Worm (Caenorhabditis elegans) whole organism, L2 larva: ENCODE data around the gene C16C8.20.

Source experiments
- C34F6.9 ChIP-seq: fragments of 150-350 bp; optimal IDR thresholded peaks from 2 replicates; lab custom pipeline; 2014; ENCODE audit warnings: missing biosample characterization, missing genetic modification characterization
- F13H6.1 ChIP-seq: sonication (generic microtip); optimal IDR thresholded peaks from 2 replicates; lab custom pipeline; 2016; ENCODE audit warnings: missing genetic modification characterization, missing compliant biosample characterization
- R02D3.7 ChIP-seq: fragments of 150-350 bp; optimal IDR thresholded peaks from 2 replicates; lab custom pipeline; 2014; ENCODE audit warnings: missing biosample characterization, missing genetic modification characterization
- Y55F3AM.14 ChIP-seq: fragments of 200-800 bp; sonication (Bioruptor generic); optimal IDR thresholded peaks from 2 replicates; lab custom pipeline; 2018; ENCODE audit warnings: mild to moderate bottlenecking, missing genetic modification characterization, missing compliant biosample characterization
- aly-2 ChIP-seq: fragments of 150-350 bp; optimal IDR thresholded peaks from 2 replicates; lab custom pipeline; 2014; ENCODE audit warnings: missing biosample characterization, missing genetic modification characterization
- blmp-1 ChIP-seq: sonication (generic microtip); optimal IDR thresholded peaks from 2 replicates; lab custom pipeline; 2017; ENCODE audit warnings: missing genetic modification characterization, mild to moderate bottlenecking, missing compliant biosample characterization, antibody characterized with exemption, moderate library complexity; ENCODE audit not compliant: insufficient read depth
- ceh-16 ChIP-seq: fragments of 150-350 bp; optimal IDR thresholded peaks from 2 replicates; lab custom pipeline; 2014; ENCODE audit warnings: missing biosample characterization, missing genetic modification characterization
- crh-2 ChIP-seq: sonication (generic microtip); optimal IDR thresholded peaks from 2 replicates; lab custom pipeline; 2017; ENCODE audit warnings: missing biosample characterization, missing genetic modification characterization
- egl-27 ChIP-seq: sonication (generic microtip); optimal IDR thresholded peaks from 3 replicates; lab custom pipeline; 2017; ENCODE audit warnings: missing biosample characterization, missing genetic modification reagents, missing genetic modification characterization
- elt-1 ChIP-seq: fragments of 150-350 bp; optimal IDR thresholded peaks from 2 replicates; lab custom pipeline; 2014; ENCODE audit warnings: missing biosample characterization, missing genetic modification characterization
- lin-11 ChIP-seq: fragments of 150-350 bp; sonication (generic microtip); optimal IDR thresholded peaks from 2 replicates; lab custom pipeline; 2014; ENCODE audit warnings: missing biosample characterization, missing genetic modification characterization, inconsistent platforms, mixed read lengths
- lin-13 ChIP-seq: fragments of 150-350 bp; optimal IDR thresholded peaks from 2 replicates; lab custom pipeline; 2014; ENCODE audit warnings: missing biosample characterization, missing genetic modification reagents, missing genetic modification characterization
- lin-39 ChIP-seq: fragments of 150-350 bp; optimal IDR thresholded peaks from 2 replicates; lab custom pipeline; 2014; ENCODE audit warnings: missing biosample characterization, missing genetic modification reagents, missing genetic modification characterization
- lsy-2 ChIP-seq, 2 experiments: fragments of 150-350 bp in 1 of 2; sonication (generic microtip) in 1 of 2; optimal IDR thresholded peaks; 2 replicates each; lab custom pipeline; 2014 to 2017; ENCODE audit warnings: missing biosample characterization in 2 of 2, missing genetic modification characterization in 2 of 2
- mab-5 ChIP-seq: fragments of 150-350 bp; optimal IDR thresholded peaks from 2 replicates; lab custom pipeline; 2014; ENCODE audit warnings: missing biosample characterization, missing genetic modification characterization
- mbf-1 ChIP-seq: sonication (generic microtip); optimal IDR thresholded peaks from 2 replicates; lab custom pipeline; 2017; ENCODE audit warnings: missing biosample characterization, missing genetic modification characterization
- mdl-1 ChIP-seq, 2 experiments: fragments of 150-350 bp in 1 of 2; sonication (generic microtip) in 1 of 2; optimal IDR thresholded peaks; 2 replicates each; lab custom pipeline; 2017; ENCODE audit warnings: missing biosample characterization in 2 of 2, missing genetic modification characterization in 2 of 2
- nhr-11 ChIP-seq: fragments of 150-350 bp; optimal IDR thresholded peaks from 2 replicates; lab custom pipeline; 2014; ENCODE audit warnings: missing biosample characterization, missing genetic modification characterization
- nhr-129 ChIP-seq: fragments of 150-350 bp; optimal IDR thresholded peaks from 2 replicates; lab custom pipeline; 2014; ENCODE audit warnings: missing biosample characterization, missing genetic modification characterization
- nhr-6 ChIP-seq: fragments of 150-350 bp; optimal IDR thresholded peaks from 2 replicates; lab custom pipeline; 2014; ENCODE audit warnings: missing biosample characterization, missing genetic modification characterization
- peb-1 ChIP-seq: fragments of 150-350 bp; optimal IDR thresholded peaks from 2 replicates; lab custom pipeline; 2014; ENCODE audit warnings: missing biosample characterization, missing genetic modification characterization
- skn-1 ChIP-seq: sonication (generic microtip); optimal IDR thresholded peaks from 2 replicates; lab custom pipeline; 2017; ENCODE audit warnings: missing biosample characterization, missing genetic modification characterization
- sma-9 ChIP-seq, 2 experiments: fragments of 150-350 bp in 1 of 2; sonication (generic microtip) in 1 of 2; optimal IDR thresholded peaks; 2 replicates each; lab custom pipeline; 2014 to 2016; ENCODE audit warnings: missing genetic modification characterization in 2 of 2, mild to moderate bottlenecking in 1 of 2, missing biosample characterization in 1 of 2, missing compliant biosample characterization in 1 of 2, missing genetic modification reagents in 1 of 2, moderate library complexity in 1 of 2
- snpc-4 ChIP-seq: fragments of 150-350 bp; optimal IDR thresholded peaks from 2 replicates; lab custom pipeline; 2014; ENCODE audit warnings: missing biosample characterization, missing genetic modification characterization
- unc-39 ChIP-seq: fragments of 150-350 bp; optimal IDR thresholded peaks from 2 replicates; lab custom pipeline; 2014; ENCODE audit warnings: missing biosample characterization, missing genetic modification characterization
- unc-55 ChIP-seq: fragments of 150-350 bp; sonication (generic microtip); optimal IDR thresholded peaks from 3 replicates; lab custom pipeline; 2014; ENCODE audit warnings: missing biosample characterization, missing genetic modification reagents, missing genetic modification characterization
- unc-62 ChIP-seq: fragments of 150-350 bp; optimal IDR thresholded peaks from 2 replicates; lab custom pipeline; 2014; ENCODE audit warnings: missing biosample characterization, missing genetic modification reagents, missing genetic modification characterization
- zag-1 ChIP-seq: fragments of 150-350 bp; optimal IDR thresholded peaks from 2 replicates; lab custom pipeline; 2014; ENCODE audit warnings: missing biosample characterization, missing genetic modification characterization
- ztf-1 ChIP-seq: fragments of 200-800 bp; sonication (Bioruptor generic); conservative IDR thresholded peaks from 2 replicates; pipeline ENCODE4 v1.3.6; 2022; ENCODE audit warnings: missing genetic modification characterization, missing compliant biosample characterization
- ztf-11 ChIP-seq: sonication (generic microtip); optimal IDR thresholded peaks from 2 replicates; lab custom pipeline; 2017; ENCODE audit warnings: missing biosample characterization, missing genetic modification characterization

C16C8.20 gene

ce11 chrII:3416528-3416927, 30.2 kb upstream of the C16C8.20 start, which contains the start of gene nep-6:
Gene nep-6 (plus strand): TSS chrII:3416828.
- TF ChIP-seq peb-1 (tag; lab: Kevin White, UChicago), result no peak
- no peak for TF ChIP-seq skn-1
- TF ChIP-seq egl-27 (tag; lab: Kevin White, UChicago), result no peak
- no peak for TF ChIP-seq R02D3.7 (tag; lab: Kevin White, UChicago)
- no peak for TF ChIP-seq aly-2 (tag; lab: Kevin White, UChicago)
- TF ChIP-seq ztf-1 (GFP tag; lab: Robert Waterston, UW), result no peak
- no peak for TF ChIP-seq unc-39
- TF ChIP-seq nhr-6 (tag; lab: Kevin White, UChicago), result no peak
- no peak for TF ChIP-seq zag-1 (tag; lab: Kevin White, UChicago)
- no peak for TF ChIP-seq sma-9 (GFP tag; optimal IDR thresholded peaks at IDR 0.05; lab: Kevin White, UChicago)
- no peak for TF ChIP-seq sma-9 (tag; optimal IDR thresholded peaks at IDR 0.05; lab: Kevin White, UChicago)
- TF ChIP-seq mbf-1 (tag; lab: Kevin White, UChicago), result no peak

ce11 chrII:3422938-3423337, 23.8 kb upstream of the C16C8.20 start:
- no peak for TF ChIP-seq mab-5 (tag; lab: Kevin White, UChicago)
- TF ChIP-seq ztf-11 (tag; lab: Kevin White, UChicago), result no peak
- no peak for TF ChIP-seq mdl-1 (tag; optimal IDR thresholded peaks at IDR 0.05; lab: Kevin White, UChicago)
- no peak for TF ChIP-seq ceh-16
- TF ChIP-seq sma-9 (GFP tag; optimal IDR thresholded peaks at IDR 0.05; lab: Kevin White, UChicago), result no peak
- TF ChIP-seq sma-9 (tag; optimal IDR thresholded peaks at IDR 0.05; lab: Kevin White, UChicago), result no peak
- no peak for TF ChIP-seq nhr-11 (tag; lab: Kevin White, UChicago)
- TF ChIP-seq elt-1 (tag; lab: Kevin White, UChicago), result no peak
- no peak for TF ChIP-seq R02D3.7 (tag; lab: Kevin White, UChicago)
- no peak for TF ChIP-seq mbf-1 (tag; lab: Kevin White, UChicago)
- no peak for TF ChIP-seq unc-39

ce11 chrII:3425433-3425832, 21.3 kb upstream of the C16C8.20 start, which contains the start of gene nep-11:
Gene nep-11 (minus strand): TSS chrII:3425533.
- no peak for TF ChIP-seq egl-27 (tag; lab: Kevin White, UChicago)
- TF ChIP-seq lin-11 (tag; lab: Kevin White, UChicago), result no peak
- no peak for TF ChIP-seq lin-39 (tag; lab: Kevin White, UChicago)
- no peak for TF ChIP-seq unc-62 (GFP tag; lab: Kevin White, UChicago)
- TF ChIP-seq, all 48 proteins: peak for 0

ce11 chrII:3428158-3428704, 18.5 kb upstream of the C16C8.20 start:
- TF ChIP-seq F13H6.1 (peak; percentile 1), Y55F3AM.14 (GFP tag; lab: Kevin White, UChicago) (no peak), egl-27 (tag; lab: Kevin White, UChicago) (no peak), ztf-11 (tag; lab: Kevin White, UChicago) (no peak), zag-1 (tag; lab: Kevin White, UChicago) (peak; percentile 9), mdl-1 (tag; optimal IDR thresholded peaks at IDR 0.05; lab: Kevin White, UChicago) (peak in 1 of 2 experiments; percentile 51), lin-13 (GFP tag; lab: Kevin White, UChicago) (peak; percentile 17), C34F6.9 (tag; lab: Kevin White, UChicago) (peak; percentile 56), lin-11 (tag; lab: Kevin White, UChicago) (peak; percentile 66), aly-2 (tag; lab: Kevin White, UChicago) (no peak), blmp-1 (tag; lab: Kevin White, UChicago) (no peak), lsy-2 (tag; optimal IDR thresholded peaks at IDR 0.05; lab: Kevin White, UChicago) (peak in 1 of 2 experiments; percentile 49), crh-2 (tag; lab: Kevin White, UChicago) (peak; percentile 0), nhr-129 (tag; lab: Kevin White, UChicago) (peak; percentile 22), unc-55 (GFP tag; lab: Kevin White, UChicago) (peak; percentile 73), snpc-4 (tag; lab: Kevin White, UChicago) (peak; percentile 12), unc-62 (GFP tag; lab: Kevin White, UChicago) (no peak)
- TF ChIP-seq, all 48 proteins: peak for 11

ce11 chrII:3429400-3429799, 17.3 kb upstream of the C16C8.20 start, which contains the start of gene C16C8.18:
Gene C16C8.18 (plus strand): TSS chrII:3429700.
- peak; percentile 27 for TF ChIP-seq unc-55 (GFP tag; lab: Kevin White, UChicago)
- no peak for TF ChIP-seq ceh-16
